Worm (Caenorhabditis elegans) whole organism, late embryonic: Measurements from ENCODE around the gene erg-28.

Experiments used
- pag-3 ChIP-seq: sonication (generic microtip); optimal IDR thresholded peaks from 2 replicates; lab custom pipeline; 2016; ENCODE audit warnings: missing compliant biosample characterization, missing genetic modification characterization, borderline replicate concordance
- pha-2 ChIP-seq: sonication (generic microtip); optimal IDR thresholded peaks from 2 replicates; lab custom pipeline; 2017; ENCODE audit warnings: mild to moderate bottlenecking, missing genetic modification characterization, missing compliant biosample characterization
- pha-4 ChIP-seq: fragments of 150-350 bp; optimal IDR thresholded peaks from 2 replicates; lab custom pipeline; 2018; ENCODE audit warnings: missing biosample characterization, missing genetic modification reagents, missing genetic modification characterization
- sox-4 ChIP-seq: sonication (generic microtip); optimal IDR thresholded peaks from 2 replicates; lab custom pipeline; 2017; ENCODE audit warnings: mild to moderate bottlenecking, missing genetic modification characterization, inconsistent platforms, missing compliant biosample characterization

- TF ChIP-seq pha-4 (tag; lab: Kevin White, UChicago) (no peak), pag-3 (tag; lab: Kevin White, UChicago) (no peak), pha-2 (tag; lab: Kevin White, UChicago) (no peak), sox-4 (no peak)
Measured at ce11 chrV:12583421-12583820, 23.8 kb upstream of the erg-28 start.
